Worm (Caenorhabditis elegans): Measurements from ENCODE around the gene asp-6.

Gene asp-6

DNA sequence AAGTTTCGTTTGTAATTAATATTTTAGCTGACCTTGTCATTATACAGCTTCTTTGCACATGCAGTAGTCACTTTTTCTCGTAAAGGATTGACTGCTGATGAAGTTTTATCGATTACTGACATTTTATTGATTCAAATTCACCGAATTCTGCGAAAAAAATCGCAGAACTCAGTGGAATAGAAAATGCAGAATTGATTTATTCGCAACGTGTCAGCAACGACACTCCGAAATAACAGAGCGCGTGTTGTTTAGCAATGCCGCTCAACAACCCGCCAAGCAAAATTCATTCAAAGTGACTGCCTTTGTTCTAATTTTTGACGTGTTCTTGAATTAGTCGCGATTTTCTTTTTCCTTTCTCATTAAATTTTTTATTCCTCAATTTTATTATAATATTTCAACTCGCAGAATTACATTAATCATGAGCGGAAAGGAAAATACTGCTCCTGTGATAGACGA is 47.6 kb downstream of the asp-6 start, which contains the start of the genes cogc-6 and air-1 (continued):
- no peak for TF ChIP-seq pag-3 (tag; optimal IDR thresholded peaks at IDR 0.05; ENCODE audit: borderline replicate concordance, insufficient read depth)
- no peak for TF ChIP-seq mdl-1 (tag; optimal IDR thresholded peaks at IDR 0.05)
- TF ChIP-seq jun-1 (tag; optimal IDR thresholded peaks at IDR 0.05), result no peak
- TF ChIP-seq vab-15 (tag; optimal IDR thresholded peaks at IDR 0.05), result no peak
- no peak for TF ChIP-seq unc-30 (tag; optimal IDR thresholded peaks at IDR 0.05)
- TF ChIP-seq nhr-90 (tag; optimal IDR thresholded peaks at IDR 0.05; ENCODE audit: poor library complexity), result no peak
- no peak for TF ChIP-seq nhr-28 (tag; optimal IDR thresholded peaks at IDR 0.05)
- peak; percentile 41 for TF ChIP-seq snpc-4 (tag; optimal IDR thresholded peaks at IDR 0.05)
- no peak for TF ChIP-seq isw-1 (GFP tag; IDR thresholded peaks at IDR 0.05)
- no peak for TF ChIP-seq ces-1 (GFP tag; optimal IDR thresholded peaks at IDR 0.05)
- TF ChIP-seq mef-2 (tag; optimal IDR thresholded peaks at IDR 0.05), result no peak
- TF ChIP-seq sptf-1 (tag; optimal IDR thresholded peaks at IDR 0.05), result no peak
- TF ChIP-seq fkh-4 (tag; optimal IDR thresholded peaks at IDR 0.05; ENCODE audit: borderline replicate concordance), result no peak
- TF ChIP-seq nhr-71 (tag; optimal IDR thresholded peaks at IDR 0.05), result peak; percentile 31
- TF ChIP-seq efl-1 (optimal IDR thresholded peaks at IDR 0.05), result peak; percentile 37 to 71
- TF ChIP-seq efl-1 (GFP tag; optimal IDR thresholded peaks at IDR 0.05 in 1 of 2), result peak; percentile 83 to 97
- no peak for TF ChIP-seq lin-15B (tag; optimal IDR thresholded peaks at IDR 0.05)
- peak; percentile 57 to 87 for TF ChIP-seq lin-35 (GFP tag; optimal IDR thresholded peaks at IDR 0.05)
- TF ChIP-seq nhr-76 (tag; optimal IDR thresholded peaks at IDR 0.05), result no peak
- TF ChIP-seq C16A3.4 (tag; optimal IDR thresholded peaks at IDR 0.05), result peak; percentile 6
- TF ChIP-seq dpl-1 (GFP tag; optimal IDR thresholded peaks at IDR 0.05), result peak; percentile 52 to 83 (median 77)
- TF ChIP-seq elt-2 (tag; optimal IDR thresholded peaks at IDR 0.05), result no peak
- no peak for TF ChIP-seq hlh-17 (GFP tag; optimal IDR thresholded peaks at IDR 0.05; ENCODE audit: borderline replicate concordance)
- TF ChIP-seq nhr-19 (GFP tag; conservative IDR thresholded peaks at IDR 0.05), result no peak

DNA sequence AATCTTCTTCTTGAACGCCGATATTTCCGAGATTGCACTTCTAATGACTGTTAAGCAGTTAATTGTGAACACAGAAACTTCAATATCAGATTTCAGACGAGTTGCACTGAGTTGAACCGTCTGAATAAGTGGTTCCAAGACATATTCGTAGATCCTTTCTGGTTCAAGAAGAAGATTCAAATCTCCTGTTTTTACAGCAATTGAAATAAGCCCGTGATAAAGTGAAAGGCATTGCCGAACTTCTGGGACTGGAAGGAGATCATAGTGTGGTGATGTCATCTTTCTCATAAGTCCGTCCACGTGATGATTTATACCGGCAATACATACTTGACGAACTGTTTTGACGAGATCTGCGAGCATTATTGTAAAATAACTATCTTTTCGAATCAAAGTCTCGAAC is 49.2 kb downstream of the asp-6 start:
- TF ChIP-seq rnt-1 (tag; optimal IDR thresholded peaks at IDR 0.05) (no peak), zag-1 (tag; optimal IDR thresholded peaks at IDR 0.05) (no peak)

DNA sequence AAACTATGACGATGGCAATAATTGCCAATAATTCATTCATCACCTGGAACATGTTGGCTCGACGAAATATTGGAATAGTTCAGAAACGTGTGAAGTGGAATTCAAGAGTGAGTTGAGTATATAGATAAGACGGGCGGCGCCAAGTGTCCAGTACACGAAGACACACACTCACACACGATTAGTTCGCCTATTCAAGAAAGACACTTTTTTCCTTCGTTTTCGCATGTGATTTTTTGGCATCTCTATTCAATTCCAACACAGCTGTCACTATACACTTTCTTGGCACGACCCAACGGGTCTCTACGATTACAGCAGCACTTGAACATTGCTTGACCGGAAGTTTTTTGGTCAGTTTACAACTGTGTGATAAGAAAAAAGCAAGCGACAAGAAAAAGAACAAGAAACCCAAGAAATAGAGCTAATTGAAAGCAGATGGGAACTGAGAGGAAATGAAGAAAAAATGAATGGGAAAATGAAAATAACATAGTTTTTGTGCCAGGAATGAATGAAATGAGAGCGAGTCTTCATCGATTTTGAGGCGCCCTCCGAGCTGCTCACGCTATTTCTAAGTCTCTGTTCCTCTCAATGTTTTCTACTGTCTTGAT is 51.0 kb downstream of the asp-6 start, which contains the start of gene K07C11.8:
Gene K07C11.8 (minus strand): TSS at position 224 of the 605 bp plus-strand sequence.
- peak; percentile 88 for TF ChIP-seq dsc-1 (tag; optimal IDR thresholded peaks at IDR 0.05)
- no peak for TF ChIP-seq snu-23 (GFP tag; optimal IDR thresholded peaks at IDR 0.05)
- TF ChIP-seq elt-2 (tag; optimal IDR thresholded peaks at IDR 0.05), result no peak
- TF ChIP-seq fkh-4 (tag; optimal IDR thresholded peaks at IDR 0.05; ENCODE audit: borderline replicate concordance), result peak; percentile 23
- TF ChIP-seq efl-1 (optimal IDR thresholded peaks at IDR 0.05), result no peak
- peak in 1 of 2 experiments; percentile 82 for TF ChIP-seq efl-1 (GFP tag; optimal IDR thresholded peaks at IDR 0.05 in 1 of 2)
- no peak for TF ChIP-seq mef-2 (tag; optimal IDR thresholded peaks at IDR 0.05)
- no peak for TF ChIP-seq nhr-47 (tag; optimal IDR thresholded peaks at IDR 0.05)
- TF ChIP-seq hlh-17 (GFP tag; optimal IDR thresholded peaks at IDR 0.05; ENCODE audit: borderline replicate concordance), result no peak
- peak in 1 of 2 experiments; percentile 13 for TF ChIP-seq lin-35 (GFP tag; optimal IDR thresholded peaks at IDR 0.05)
- no peak for TF ChIP-seq C16A3.4 (tag; optimal IDR thresholded peaks at IDR 0.05)
- no peak for TF ChIP-seq pag-3 (tag; optimal IDR thresholded peaks at IDR 0.05; ENCODE audit: borderline replicate concordance, insufficient read depth)
- no peak for TF ChIP-seq fos-1 (tag; optimal IDR thresholded peaks at IDR 0.05)
- no peak for TF ChIP-seq F16B12.6 (tag; optimal IDR thresholded peaks at IDR 0.05)
- no peak for TF ChIP-seq nhr-20 (tag; optimal IDR thresholded peaks at IDR 0.05)
- TF ChIP-seq lin-14 (GFP tag; optimal IDR thresholded peaks at IDR 0.05), result peak; percentile 56
- peak; percentile 10 for TF ChIP-seq nhr-71 (tag; optimal IDR thresholded peaks at IDR 0.05)
- TF ChIP-seq aly-2 (tag; optimal IDR thresholded peaks at IDR 0.05), result no peak
- no peak for TF ChIP-seq C34B4.2 (tag; optimal IDR thresholded peaks at IDR 0.05)
- TF ChIP-seq ama-1 (optimal IDR thresholded peaks at IDR 0.05), result no peak
- TF ChIP-seq fkh-10 (GFP tag; optimal IDR thresholded peaks at IDR 0.05), result peak; percentile 51
- no peak for TF ChIP-seq pax-3 (tag; optimal IDR thresholded peaks at IDR 0.05)

Measured in whole organism, L1 larva.